Worm (Caenorhabditis elegans) whole organism, L2 larva: ENCODE results near the gene mfsd-10.
A peak's percentile ranks its signal among the peaks of the same experiment; 100 is the strongest.

ENCODE experiments used
- C34F6.9 ChIP-seq: fragments of 150-350 bp; optimal IDR thresholded peaks from 2 replicates; lab custom pipeline; 2014; ENCODE audit warnings: missing biosample characterization, missing genetic modification characterization
- F13H6.1 ChIP-seq: sonication (generic microtip); optimal IDR thresholded peaks from 2 replicates; lab custom pipeline; 2016; ENCODE audit warnings: missing genetic modification characterization, missing compliant biosample characterization
- R02D3.7 ChIP-seq: fragments of 150-350 bp; optimal IDR thresholded peaks from 2 replicates; lab custom pipeline; 2014; ENCODE audit warnings: missing biosample characterization, missing genetic modification characterization
- Y55F3AM.14 ChIP-seq: fragments of 200-800 bp; sonication (Bioruptor generic); optimal IDR thresholded peaks from 2 replicates; lab custom pipeline; 2018; ENCODE audit warnings: mild to moderate bottlenecking, missing genetic modification characterization, missing compliant biosample characterization
- alr-1 ChIP-seq: fragments of 150-350 bp; optimal IDR thresholded peaks from 2 replicates; lab custom pipeline; 2014; ENCODE audit warnings: missing biosample characterization, missing genetic modification characterization
- ama-1 ChIP-seq: fragments of 150-350 bp; optimal IDR thresholded peaks from 2 replicates; lab custom pipeline; 2018; ENCODE audit warnings: inconsistent platforms
- blmp-1 ChIP-seq: sonication (generic microtip); optimal IDR thresholded peaks from 2 replicates; lab custom pipeline; 2017; ENCODE audit warnings: missing genetic modification characterization, mild to moderate bottlenecking, missing compliant biosample characterization, antibody characterized with exemption, moderate library complexity; ENCODE audit not compliant: insufficient read depth
- ceh-16 ChIP-seq: fragments of 150-350 bp; optimal IDR thresholded peaks from 2 replicates; lab custom pipeline; 2014; ENCODE audit warnings: missing biosample characterization, missing genetic modification characterization
- ceh-82 ChIP-seq: fragments of 150-350 bp; optimal IDR thresholded peaks from 2 replicates; lab custom pipeline; 2014; ENCODE audit warnings: missing biosample characterization, missing genetic modification characterization
- crh-2 ChIP-seq: sonication (generic microtip); optimal IDR thresholded peaks from 2 replicates; lab custom pipeline; 2017; ENCODE audit warnings: missing biosample characterization, missing genetic modification characterization
- dmd-4 ChIP-seq: sonication (generic microtip); optimal IDR thresholded peaks from 2 replicates; lab custom pipeline; 2017; ENCODE audit warnings: missing biosample characterization, missing genetic modification characterization
- egl-27 ChIP-seq: sonication (generic microtip); optimal IDR thresholded peaks from 3 replicates; lab custom pipeline; 2017; ENCODE audit warnings: missing biosample characterization, missing genetic modification reagents, missing genetic modification characterization
- elt-1 ChIP-seq: fragments of 150-350 bp; optimal IDR thresholded peaks from 2 replicates; lab custom pipeline; 2014; ENCODE audit warnings: missing biosample characterization, missing genetic modification characterization
- elt-3 ChIP-seq: sonication (generic microtip); optimal IDR thresholded peaks from 2 replicates; lab custom pipeline; 2017; ENCODE audit warnings: missing biosample characterization, missing genetic modification characterization
- fos-1 ChIP-seq: fragments of 150-350 bp; optimal IDR thresholded peaks from 2 replicates; lab custom pipeline; 2014; ENCODE audit warnings: missing biosample characterization, missing genetic modification characterization
- lin-11 ChIP-seq: fragments of 150-350 bp; sonication (generic microtip); optimal IDR thresholded peaks from 2 replicates; lab custom pipeline; 2014; ENCODE audit warnings: missing biosample characterization, missing genetic modification characterization, inconsistent platforms, mixed read lengths
- lin-13 ChIP-seq: fragments of 150-350 bp; optimal IDR thresholded peaks from 2 replicates; lab custom pipeline; 2014; ENCODE audit warnings: missing biosample characterization, missing genetic modification reagents, missing genetic modification characterization
- lin-39 ChIP-seq: fragments of 150-350 bp; optimal IDR thresholded peaks from 2 replicates; lab custom pipeline; 2014; ENCODE audit warnings: missing biosample characterization, missing genetic modification reagents, missing genetic modification characterization
- lsy-2 ChIP-seq, 2 experiments: fragments of 150-350 bp in 1 of 2; sonication (generic microtip) in 1 of 2; optimal IDR thresholded peaks; 2 replicates each; lab custom pipeline; 2014 to 2017; ENCODE audit warnings: missing biosample characterization in 2 of 2, missing genetic modification characterization in 2 of 2
- mbf-1 ChIP-seq: sonication (generic microtip); optimal IDR thresholded peaks from 2 replicates; lab custom pipeline; 2017; ENCODE audit warnings: missing biosample characterization, missing genetic modification characterization
- mdl-1 ChIP-seq, 2 experiments: fragments of 150-350 bp in 1 of 2; sonication (generic microtip) in 1 of 2; optimal IDR thresholded peaks; 2 replicates each; lab custom pipeline; 2017; ENCODE audit warnings: missing biosample characterization in 2 of 2, missing genetic modification characterization in 2 of 2
- nhr-11 ChIP-seq: fragments of 150-350 bp; optimal IDR thresholded peaks from 2 replicates; lab custom pipeline; 2014; ENCODE audit warnings: missing biosample characterization, missing genetic modification characterization
- nhr-12 ChIP-seq: fragments of 150-350 bp; optimal IDR thresholded peaks from 2 replicates; lab custom pipeline; 2014; ENCODE audit warnings: missing biosample characterization, missing genetic modification characterization
- nhr-129 ChIP-seq: fragments of 150-350 bp; optimal IDR thresholded peaks from 2 replicates; lab custom pipeline; 2014; ENCODE audit warnings: missing biosample characterization, missing genetic modification characterization
- nhr-21 ChIP-seq: fragments of 150-350 bp; optimal IDR thresholded peaks from 2 replicates; lab custom pipeline; 2014; ENCODE audit warnings: missing biosample characterization, missing genetic modification characterization
- nhr-25 ChIP-seq: fragments of 150-350 bp; sonication (generic microtip); optimal IDR thresholded peaks from 3 replicates; lab custom pipeline; 2014; ENCODE audit warnings: missing biosample characterization, missing genetic modification characterization
- nhr-6 ChIP-seq: fragments of 150-350 bp; optimal IDR thresholded peaks from 2 replicates; lab custom pipeline; 2014; ENCODE audit warnings: missing biosample characterization, missing genetic modification characterization
- nhr-77 ChIP-seq: fragments of 150-350 bp; optimal IDR thresholded peaks from 2 replicates; lab custom pipeline; 2014; ENCODE audit warnings: missing biosample characterization, missing genetic modification characterization
- sem-4 ChIP-seq: fragments of 150-350 bp; optimal IDR thresholded peaks from 2 replicates; lab custom pipeline; 2014; ENCODE audit warnings: missing biosample characterization, missing genetic modification reagents, missing genetic modification characterization
- skn-1 ChIP-seq: sonication (generic microtip); optimal IDR thresholded peaks from 2 replicates; lab custom pipeline; 2017; ENCODE audit warnings: missing biosample characterization, missing genetic modification characterization
- sma-3 ChIP-seq: sonication (generic microtip); optimal IDR thresholded peaks from 2 replicates; lab custom pipeline; 2016; ENCODE audit warnings: missing genetic modification reagents, missing genetic modification characterization, missing compliant biosample characterization
- sma-9 ChIP-seq, 2 experiments: fragments of 150-350 bp in 1 of 2; sonication (generic microtip) in 1 of 2; optimal IDR thresholded peaks; 2 replicates each; lab custom pipeline; 2014 to 2016; ENCODE audit warnings: missing genetic modification characterization in 2 of 2, mild to moderate bottlenecking in 1 of 2, missing biosample characterization in 1 of 2, missing compliant biosample characterization in 1 of 2, missing genetic modification reagents in 1 of 2, moderate library complexity in 1 of 2
- snpc-4 ChIP-seq: fragments of 150-350 bp; optimal IDR thresholded peaks from 2 replicates; lab custom pipeline; 2014; ENCODE audit warnings: missing biosample characterization, missing genetic modification characterization
- unc-39 ChIP-seq: fragments of 150-350 bp; optimal IDR thresholded peaks from 2 replicates; lab custom pipeline; 2014; ENCODE audit warnings: missing biosample characterization, missing genetic modification characterization
- unc-55 ChIP-seq: fragments of 150-350 bp; sonication (generic microtip); optimal IDR thresholded peaks from 3 replicates; lab custom pipeline; 2014; ENCODE audit warnings: missing biosample characterization, missing genetic modification reagents, missing genetic modification characterization
- ztf-4 ChIP-seq: fragments of 150-350 bp; optimal IDR thresholded peaks from 2 replicates; lab custom pipeline; 2014; ENCODE audit warnings: missing biosample characterization, missing genetic modification characterization

Gene mfsd-10

DNA sequence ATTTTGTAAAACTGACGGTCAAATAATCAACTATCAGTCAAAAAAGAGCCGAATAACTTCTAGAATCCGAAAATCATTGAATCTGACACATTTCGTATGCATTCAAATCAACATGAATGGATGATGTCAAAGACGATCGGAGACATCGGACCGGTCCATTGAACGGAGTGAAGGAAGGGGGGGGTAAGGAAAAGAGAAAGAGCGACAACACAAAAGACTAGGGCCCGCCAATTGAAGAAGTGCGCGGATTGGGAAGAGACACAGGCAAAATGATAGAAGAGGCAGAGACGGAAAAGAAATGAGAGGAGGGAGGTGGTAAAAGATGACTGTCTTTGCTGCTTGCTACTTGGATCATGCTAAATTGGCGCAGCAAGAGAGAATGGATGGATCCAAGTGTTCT is 1.1 kb upstream of the mfsd-10 start:
- peak; percentile 40 for TF ChIP-seq nhr-129 (tag; lab: Kevin White, UChicago)
- peak; percentile 12 for TF ChIP-seq sem-4 (tag; lab: Kevin White, UChicago)
- TF ChIP-seq nhr-25: peak; percentile 22
- TF ChIP-seq snpc-4 (tag; lab: Kevin White, UChicago): no peak

DNA sequence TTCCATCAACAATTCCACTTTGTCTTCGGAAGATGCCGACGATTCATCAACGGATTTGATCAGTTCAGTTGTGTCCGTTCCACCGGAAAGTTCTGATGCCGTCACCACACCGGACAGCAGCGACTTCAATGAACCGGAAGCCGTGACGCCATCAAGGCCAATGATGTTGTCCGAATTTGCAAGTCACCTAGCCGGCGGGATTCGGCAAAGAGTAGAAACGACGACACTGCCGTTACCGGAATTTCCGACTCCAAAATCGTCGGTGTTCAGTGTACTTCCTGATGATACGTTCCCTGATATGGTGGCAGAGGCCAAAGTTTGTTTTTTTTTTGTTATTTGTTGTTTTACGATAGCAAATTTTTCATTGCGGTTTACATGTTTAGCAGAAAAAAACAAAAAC is 5.0 kb downstream of the mfsd-10 start:
- TF ChIP-seq lin-13 (GFP tag; lab: Kevin White, UChicago) (no peak), sma-3 (GFP tag; lab: Kevin White, UChicago) (peak; percentile 15)
- TF ChIP-seq, all 48 proteins: peak for 1

DNA sequence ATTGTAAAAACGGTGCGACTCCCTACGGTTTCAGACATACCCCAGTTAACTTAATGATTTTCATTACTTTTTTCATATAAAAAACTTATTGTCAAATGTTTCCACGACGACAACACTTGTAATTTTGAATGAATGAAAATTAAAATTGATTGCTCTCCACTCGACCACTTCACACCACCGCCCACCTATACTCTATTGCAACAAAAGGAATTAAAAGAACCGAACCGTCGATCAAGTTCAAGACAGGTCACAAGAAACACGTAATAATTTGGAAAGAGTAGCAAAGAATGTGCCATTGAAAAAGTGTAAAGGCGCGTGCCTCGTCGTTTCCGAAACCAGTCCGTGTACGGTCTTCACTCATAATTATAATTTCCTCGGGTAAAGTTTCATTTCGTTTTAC is 5.9 kb downstream of the mfsd-10 start, which contains the start of gene F10D7.11:
Gene F10D7.11 (plus strand): TSS at position 301 of the 400 bp plus-strand sequence.
- TF ChIP-seq lsy-2 (tag; optimal IDR thresholded peaks at IDR 0.05; lab: Kevin White, UChicago): no peak
- no peak for TF ChIP-seq dmd-4 (tag; lab: Kevin White, UChicago)
- no peak for TF ChIP-seq alr-1 (tag; lab: Kevin White, UChicago)
- no peak for TF ChIP-seq ceh-82 (tag; lab: Kevin White, UChicago)
- TF ChIP-seq R02D3.7 (tag; lab: Kevin White, UChicago): no peak
- no peak for TF ChIP-seq blmp-1 (tag; lab: Kevin White, UChicago)
- TF ChIP-seq ama-1 (lab: Kevin White, UChicago): no peak
- TF ChIP-seq nhr-12 (tag; lab: Kevin White, UChicago): no peak
- no peak for TF ChIP-seq mbf-1 (tag; lab: Kevin White, UChicago)
- TF ChIP-seq fos-1 (tag; lab: Kevin White, UChicago): no peak
- TF ChIP-seq ceh-16 (tag; lab: Kevin White, UChicago): no peak
- no peak for TF ChIP-seq Y55F3AM.14
- TF ChIP-seq lin-39 (tag; lab: Kevin White, UChicago): no peak
- no peak for TF ChIP-seq lin-11
- TF ChIP-seq elt-1 (tag; lab: Kevin White, UChicago): no peak
- no peak for TF ChIP-seq skn-1 (tag; lab: Kevin White, UChicago)
- no peak for TF ChIP-seq unc-39 (tag; lab: Kevin White, UChicago)
- TF ChIP-seq nhr-77 (tag; lab: Kevin White, UChicago): no peak
- TF ChIP-seq nhr-21 (tag; lab: Kevin White, UChicago): no peak
- TF ChIP-seq C34F6.9 (tag; lab: Kevin White, UChicago): no peak

DNA sequence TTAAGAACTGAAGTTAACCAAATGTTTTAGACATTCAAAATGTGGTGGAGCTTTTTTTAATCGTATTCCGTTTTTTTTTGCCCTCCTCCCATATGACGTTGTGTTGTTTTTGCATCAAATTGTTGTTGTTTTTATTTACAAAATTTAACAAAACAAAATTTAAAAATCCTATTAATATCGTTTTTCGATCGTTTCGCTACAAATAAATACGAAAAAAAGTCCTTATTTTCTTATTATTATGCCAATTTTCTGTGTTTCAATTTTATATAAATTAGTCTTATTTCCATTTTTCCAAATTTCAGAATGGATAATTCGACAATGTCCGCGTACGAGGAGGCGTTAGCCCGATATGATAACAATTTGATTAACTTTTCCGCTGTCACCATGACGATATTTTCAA is 9.0 kb downstream of the mfsd-10 start, which contains the start of gene npr-36:
Gene npr-36 (plus strand): TSS at position 301 of the 400 bp plus-strand sequence.
- TF ChIP-seq nhr-11 (tag; lab: Kevin White, UChicago) (no peak), crh-2 (tag; lab: Kevin White, UChicago) (no peak), lin-13 (GFP tag; lab: Kevin White, UChicago) (no peak), F13H6.1 (no peak), nhr-21 (tag; lab: Kevin White, UChicago) (no peak), sma-9 (GFP tag; optimal IDR thresholded peaks at IDR 0.05; lab: Kevin White, UChicago) (no peak), sma-9 (tag; optimal IDR thresholded peaks at IDR 0.05; lab: Kevin White, UChicago) (no peak), ceh-16 (tag; lab: Kevin White, UChicago) (no peak), elt-3 (tag; lab: Kevin White, UChicago) (no peak), mdl-1 (tag; optimal IDR thresholded peaks at IDR 0.05; lab: Kevin White, UChicago) (no peak), Y55F3AM.14 (no peak), elt-1 (tag; lab: Kevin White, UChicago) (no peak), lsy-2 (tag; optimal IDR thresholded peaks at IDR 0.05; lab: Kevin White, UChicago) (no peak), ztf-4 (tag; lab: Kevin White, UChicago) (no peak), nhr-77 (tag; lab: Kevin White, UChicago) (no peak), sem-4 (tag; lab: Kevin White, UChicago) (no peak), unc-55 (GFP tag; lab: Kevin White, UChicago) (no peak), nhr-6 (tag; lab: Kevin White, UChicago) (no peak)

DNA sequence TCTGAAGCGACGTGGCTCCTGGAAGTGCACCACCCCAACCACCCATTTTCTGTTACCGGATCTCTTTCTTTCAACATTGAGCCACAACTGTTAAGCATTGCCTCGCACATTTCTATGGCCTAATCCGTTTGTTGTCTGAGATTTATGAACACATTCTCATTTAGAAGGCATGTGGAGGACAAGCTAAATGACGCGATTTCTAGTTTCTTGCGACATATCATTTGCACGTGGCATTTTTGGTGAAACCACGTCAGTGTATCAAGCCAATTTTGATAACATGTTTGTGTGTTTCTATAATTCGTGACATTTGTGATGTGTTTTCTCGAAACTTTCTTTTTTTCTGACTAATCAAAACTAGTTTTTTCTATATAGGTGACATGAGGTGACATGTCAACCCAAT is 11.7 kb downstream of the mfsd-10 start:
- TF ChIP-seq unc-55 (GFP tag; lab: Kevin White, UChicago): no peak
- TF ChIP-seq lin-13 (GFP tag; lab: Kevin White, UChicago): no peak
- TF ChIP-seq egl-27: no peak
- no peak for TF ChIP-seq nhr-129 (tag; lab: Kevin White, UChicago)
- TF ChIP-seq lin-11: no peak
- no peak for TF ChIP-seq crh-2 (tag; lab: Kevin White, UChicago)
